Fruit fly (Drosophila melanogaster): Measurements from ENCODE around the gene CG13010.

CG13010 gene

DNA sequence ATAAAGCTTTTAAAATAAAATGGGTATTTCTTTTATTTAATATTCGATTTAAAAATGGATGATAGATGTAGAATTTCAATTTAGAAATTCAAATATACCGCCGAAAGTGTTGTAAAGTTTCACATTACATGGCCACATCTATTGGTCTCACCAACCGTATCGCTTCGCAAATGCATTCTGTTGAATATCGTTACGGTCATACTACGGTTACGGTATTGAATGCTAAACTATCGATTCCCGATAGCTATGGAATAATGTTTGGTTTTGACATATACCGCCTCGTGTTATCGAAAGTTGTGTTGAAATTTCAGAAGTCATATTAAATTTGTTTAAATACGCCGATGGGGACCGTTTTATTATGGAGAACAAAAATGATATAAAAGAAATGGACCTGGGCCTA lies 27.6 kb downstream of the CG13010 start, which contains the start of the genes CG32573 and CG42512 (continued):
- TF ChIP-seq CG13775 (GFP tag; optimal IDR thresholded peaks at IDR 0.05) (no peak), Hsf (GFP tag; optimal IDR thresholded peaks at IDR 0.05) (no peak), ttk (GFP tag; IDR thresholded peaks at IDR 0.05) (no peak), ara (GFP tag; IDR thresholded peaks at IDR 0.05) (no peak), CG31441 (GFP tag; IDR thresholded peaks at IDR 0.05) (no peak), CG9817 (tag; optimal IDR thresholded peaks at IDR 0.05) (no peak), twi (tag; optimal IDR thresholded peaks at IDR 0.05) (no peak), CG34422 (GFP tag; IDR thresholded peaks at IDR 0.05) (no peak), nau (GFP tag; optimal IDR thresholded peaks at IDR 0.05) (no peak), disco-r (GFP tag; optimal IDR thresholded peaks at IDR 0.05) (no peak), CG4424 (GFP tag; optimal IDR thresholded peaks at IDR 0.05) (no peak), Oli (tag; optimal IDR thresholded peaks at IDR 0.05) (no peak), lola (GFP tag; optimal IDR thresholded peaks at IDR 0.05) (no peak), Tbp (GFP tag; optimal IDR thresholded peaks at IDR 0.05) (no peak), pb (GFP tag; optimal IDR thresholded peaks at IDR 0.05) (no peak), kay (GFP tag; optimal IDR thresholded peaks at IDR 0.05) (no peak), HmgD (GFP tag; optimal IDR thresholded peaks at IDR 0.05) (no peak), CG4707 (GFP tag; optimal IDR thresholded peaks at IDR 0.05) (no peak), dm (GFP tag; optimal IDR thresholded peaks at IDR 0.05) (no peak), CG7987 (GFP tag; optimal IDR thresholded peaks at IDR 0.05) (no peak), CG3838 (GFP tag; optimal IDR thresholded peaks at IDR 0.05) (no peak), CG10321 (GFP tag; IDR thresholded peaks at IDR 0.05) (no peak), luna (GFP tag; optimal IDR thresholded peaks at IDR 0.05) (no peak), CG4328 (GFP tag; optimal IDR thresholded peaks at IDR 0.05) (no peak), schlank (tag; optimal IDR thresholded peaks at IDR 0.05) (no peak), Nf-YB (GFP tag; optimal IDR thresholded peaks at IDR 0.05) (no peak), Elba2 (GFP tag; optimal IDR thresholded peaks at IDR 0.05) (no peak), CG30403 (GFP tag; optimal IDR thresholded peaks at IDR 0.05) (no peak), CG5953 (GFP tag; IDR thresholded peaks at IDR 0.05) (no peak), Side (GFP tag; optimal IDR thresholded peaks at IDR 0.05) (no peak), inv (GFP tag; IDR thresholded peaks at IDR 0.05; ENCODE audit: partially characterized antibody) (peak; percentile 44; the same call in 1 of the 2 replicates), chinmo (GFP tag; IDR thresholded peaks at IDR 0.05; ENCODE audit: partially characterized antibody) (peak; percentile 90), CG6654 (GFP tag; optimal IDR thresholded peaks at IDR 0.05) (no peak), hkb (optimal IDR thresholded peaks at IDR 0.05) (no peak), hkb (GFP tag; IDR thresholded peaks at IDR 0.05) (no peak), Lim3 (GFP tag; IDR thresholded peaks at IDR 0.05) (no peak), CG9609 (GFP tag; optimal IDR thresholded peaks at IDR 0.05) (no peak), CG4854 (GFP tag; optimal IDR thresholded peaks at IDR 0.05) (no peak), peb (GFP tag; IDR thresholded peaks at IDR 0.05) (no peak), Ets65A (GFP tag) (peak; percentile 62), GATAe (GFP tag; conservative IDR thresholded peaks at IDR 0.05) (no peak), Ravus (GFP tag; IDR thresholded peaks at IDR 0.05) (no peak), Dek (tag; optimal IDR thresholded peaks at IDR 0.05) (no peak), kah (GFP tag; optimal IDR thresholded peaks at IDR 0.05) (no peak), fd3F (GFP tag; optimal IDR thresholded peaks at IDR 0.05) (no peak), CG14014 (GFP tag; IDR thresholded peaks at IDR 0.05) (no peak), fd102C (GFP tag; optimal IDR thresholded peaks at IDR 0.05) (no peak), pros (GFP tag; optimal IDR thresholded peaks at IDR 0.05) (no peak), CG8290 (GFP tag; optimal IDR thresholded peaks at IDR 0.05) (no peak), CG8290 (tag; optimal IDR thresholded peaks at IDR 0.05) (peak in 1 of 2 experiments; percentile 71), CG15011 (GFP tag; optimal IDR thresholded peaks at IDR 0.05) (no peak), Camta (GFP tag; optimal IDR thresholded peaks at IDR 0.05) (no peak), CG12219 (GFP tag; optimal IDR thresholded peaks at IDR 0.05) (no peak)

Data from whole organism, embryonic.